Worm (Caenorhabditis elegans): Measurements from ENCODE around the gene T21H3.5.

- TF ChIP-seq hlh-1 (tag; optimal IDR thresholded peaks at IDR 0.05) (no peak), ceh-83 (GFP tag; optimal IDR thresholded peaks at IDR 0.05) (no peak), elt-1 (tag; optimal IDR thresholded peaks at IDR 0.05; ENCODE audit: borderline replicate concordance, insufficient read depth) (no peak), blmp-1 (tag; optimal IDR thresholded peaks at IDR 0.05) (no peak), nhr-237 (tag; optimal IDR thresholded peaks at IDR 0.05) (no peak), unc-39 (tag; optimal IDR thresholded peaks at IDR 0.05) (no peak), unc-62 (GFP tag; optimal IDR thresholded peaks at IDR 0.05) (no peak)
Measured at ce11 chrV:1201717-1202116, 37.6 kb upstream of the T21H3.5 start.

Measured in whole organism, mixed stage, embryonic.